Worm (Caenorhabditis elegans) whole organism, mixed stage, embryonic: ENCODE results near the gene ugt-23.
A peak's percentile ranks its signal among the peaks of the same experiment; 100 is the strongest.

Source experiments
- M03D4.4 ChIP-seq: sonication (generic microtip); optimal IDR thresholded peaks from 2 replicates; lab custom pipeline; 2017; ENCODE audit warnings: mild to moderate bottlenecking, missing genetic modification characterization, missing compliant biosample characterization
- bed-3 ChIP-seq: fragments of 200-800 bp; sonication (Bioruptor generic); optimal IDR thresholded peaks from 3 replicates; lab custom pipeline; 2018; ENCODE audit warnings: mild to moderate bottlenecking, missing genetic modification characterization, moderate library complexity, missing compliant biosample characterization
- blmp-1 ChIP-seq: fragments of 150-350 bp; optimal IDR thresholded peaks from 2 replicates; lab custom pipeline; 2014; ENCODE audit warnings: missing biosample characterization, missing genetic modification characterization
- ceh-39 ChIP-seq: fragments of 150-350 bp; optimal IDR thresholded peaks from 2 replicates; lab custom pipeline; 2014; ENCODE audit warnings: missing biosample characterization, missing genetic modification characterization
- ceh-43 ChIP-seq: fragments of 200-800 bp; sonication (Bioruptor generic); optimal IDR thresholded peaks from 2 replicates; lab custom pipeline; 2018; ENCODE audit warnings: mild to moderate bottlenecking, missing genetic modification characterization, moderate library complexity, missing compliant biosample characterization
- ceh-83 ChIP-seq: fragments of 200-800 bp; sonication (Bioruptor generic); optimal IDR thresholded peaks from 2 replicates; lab custom pipeline; 2018; ENCODE audit warnings: mild to moderate bottlenecking, missing genetic modification characterization, missing compliant biosample characterization
- ces-1 ChIP-seq: fragments of 150-350 bp; optimal IDR thresholded peaks from 2 replicates; lab custom pipeline; 2014; ENCODE audit warnings: missing biosample characterization, missing genetic modification reagents, missing genetic modification characterization
- cnd-1 ChIP-seq: fragments of 200-800 bp; sonication (Bioruptor generic); optimal IDR thresholded peaks from 2 replicates; lab custom pipeline; 2018; ENCODE audit warnings: mild to moderate bottlenecking, missing genetic modification characterization, missing compliant biosample characterization
- drap-1 ChIP-seq: fragments of 200-800 bp; sonication (Bioruptor generic); optimal IDR thresholded peaks from 3 replicates; lab custom pipeline; 2018; ENCODE audit warnings: mild to moderate bottlenecking, missing genetic modification characterization, missing compliant biosample characterization
- elt-1 ChIP-seq: sonication (generic microtip); optimal IDR thresholded peaks from 2 replicates; lab custom pipeline; 2017; ENCODE audit warnings: missing genetic modification characterization, mild to moderate bottlenecking, missing compliant biosample characterization, antibody characterized with exemption, moderate library complexity, borderline replicate concordance; ENCODE audit not compliant: insufficient read depth
- elt-3 ChIP-seq: fragments of 150-350 bp; optimal IDR thresholded peaks from 2 replicates; lab custom pipeline; 2014; ENCODE audit warnings: missing biosample characterization, missing genetic modification characterization
- flh-1 ChIP-seq: fragments of 200-800 bp; sonication (Bioruptor generic); optimal IDR thresholded peaks from 2 replicates; lab custom pipeline; 2018; ENCODE audit warnings: mild to moderate bottlenecking, missing genetic modification characterization, moderate library complexity, missing compliant biosample characterization
- ham-2 ChIP-seq: fragments of 200-800 bp; sonication (Bioruptor generic); optimal IDR thresholded peaks from 2 replicates; lab custom pipeline; 2018; ENCODE audit warnings: mild to moderate bottlenecking, missing genetic modification characterization, missing compliant biosample characterization
- hlh-1 ChIP-seq: fragments of 150-350 bp; optimal IDR thresholded peaks from 2 replicates; lab custom pipeline; 2014; ENCODE audit warnings: missing biosample characterization, missing genetic modification reagents, missing genetic modification characterization
- lin-13 ChIP-seq: fragments of 150-350 bp; optimal IDR thresholded peaks from 2 replicates; lab custom pipeline; 2014; ENCODE audit warnings: missing biosample characterization, missing genetic modification characterization
- lin-32 ChIP-seq: fragments of 200-800 bp; sonication (Bioruptor generic); optimal IDR thresholded peaks from 2 replicates; lab custom pipeline; 2018; ENCODE audit warnings: mild to moderate bottlenecking, missing genetic modification characterization, missing compliant biosample characterization
- lsy-2 ChIP-seq: fragments of 150-350 bp; optimal IDR thresholded peaks from 2 replicates; lab custom pipeline; 2014; ENCODE audit warnings: missing biosample characterization, missing genetic modification characterization
- mab-5 ChIP-seq: fragments of 150-350 bp; optimal IDR thresholded peaks from 2 replicates; lab custom pipeline; 2014; ENCODE audit warnings: missing biosample characterization, missing genetic modification characterization
- mep-1 ChIP-seq: fragments of 150-350 bp; optimal IDR thresholded peaks from 2 replicates; lab custom pipeline; 2017; ENCODE audit warnings: missing biosample characterization, missing genetic modification reagents, missing genetic modification characterization, inconsistent platforms
- mls-2 ChIP-seq: sonication (generic microtip); optimal IDR thresholded peaks from 2 replicates; lab custom pipeline; 2016; ENCODE audit warnings: mild to moderate bottlenecking, missing genetic modification characterization, moderate library complexity, missing compliant biosample characterization
- nhr-12 ChIP-seq: fragments of 150-350 bp; optimal IDR thresholded peaks from 2 replicates; lab custom pipeline; 2014; ENCODE audit warnings: missing biosample characterization, missing genetic modification characterization
- nhr-2 ChIP-seq: fragments of 150-350 bp; optimal IDR thresholded peaks from 2 replicates; lab custom pipeline; 2014; ENCODE audit warnings: missing biosample characterization, missing genetic modification characterization
- nhr-237 ChIP-seq: fragments of 150-350 bp; optimal IDR thresholded peaks from 2 replicates; lab custom pipeline; 2014; ENCODE audit warnings: missing biosample characterization, missing genetic modification characterization
- nhr-28 ChIP-seq: fragments of 150-350 bp; optimal IDR thresholded peaks from 2 replicates; lab custom pipeline; 2014; ENCODE audit warnings: missing biosample characterization, missing genetic modification characterization
- nhr-76 ChIP-seq: sonication (generic microtip); optimal IDR thresholded peaks from 2 replicates; lab custom pipeline; 2017; ENCODE audit warnings: missing biosample characterization, missing genetic modification characterization
- pha-4 ChIP-seq: fragments of 150-350 bp; optimal IDR thresholded peaks from 2 replicates; lab custom pipeline; 2018; ENCODE audit warnings: missing biosample characterization, missing genetic modification reagents, missing genetic modification characterization
- sem-2 ChIP-seq: fragments of 200-800 bp; sonication (Bioruptor generic); optimal IDR thresholded peaks from 2 replicates; lab custom pipeline; 2018; ENCODE audit warnings: mild to moderate bottlenecking, missing genetic modification characterization, missing compliant biosample characterization
- snpc-4 ChIP-seq: fragments of 150-350 bp; optimal IDR thresholded peaks from 2 replicates; lab custom pipeline; 2014; ENCODE audit warnings: missing biosample characterization, missing genetic modification characterization
- sptf-1 ChIP-seq: sonication (generic microtip); optimal IDR thresholded peaks from 2 replicates; lab custom pipeline; 2017; ENCODE audit warnings: mild to moderate bottlenecking, missing genetic modification characterization, moderate library complexity, missing compliant biosample characterization
- tbx-8 ChIP-seq: fragments of 200-800 bp; sonication (Bioruptor generic); optimal IDR thresholded peaks from 2 replicates; lab custom pipeline; 2018; ENCODE audit warnings: mild to moderate bottlenecking, missing genetic modification characterization, moderate library complexity, missing compliant biosample characterization
- unc-120 ChIP-seq: sonication (generic microtip); optimal IDR thresholded peaks from 2 replicates; lab custom pipeline; 2017; ENCODE audit warnings: missing genetic modification characterization, missing compliant biosample characterization; ENCODE audit not compliant: poor library complexity, severe bottlenecking
- unc-39 ChIP-seq: fragments of 150-350 bp; optimal IDR thresholded peaks from 2 replicates; lab custom pipeline; 2014; ENCODE audit warnings: missing biosample characterization, missing genetic modification characterization
- unc-62 ChIP-seq: fragments of 150-350 bp; optimal IDR thresholded peaks from 2 replicates; lab custom pipeline; 2014; ENCODE audit warnings: missing biosample characterization, missing genetic modification reagents, missing genetic modification characterization
- zip-8 ChIP-seq: fragments of 150-350 bp; optimal IDR thresholded peaks from 2 replicates; lab custom pipeline; 2014; ENCODE audit warnings: missing biosample characterization, missing genetic modification characterization
- ztf-11 ChIP-seq: fragments of 150-350 bp; optimal IDR thresholded peaks from 2 replicates; lab custom pipeline; 2014; ENCODE audit warnings: missing biosample characterization, missing genetic modification characterization

ugt-23 gene

ce11 chrX:9938537-9938936 is 13.6 kb upstream of the ugt-23 start, which contains the start of the genes C17G1.5 and C17G1.14:
Gene C17G1.5 (plus strand): TSS chrX:9938802.
Gene C17G1.14 (plus strand): TSS chrX:9938813.
- TF ChIP-seq hlh-1 (tag; lab: Kevin White, UChicago) (no peak), cnd-1 (no peak), sptf-1 (no peak), drap-1 (GFP tag; lab: Kevin White, UChicago) (no peak), snpc-4 (tag; lab: Kevin White, UChicago) (no peak)

DNA sequence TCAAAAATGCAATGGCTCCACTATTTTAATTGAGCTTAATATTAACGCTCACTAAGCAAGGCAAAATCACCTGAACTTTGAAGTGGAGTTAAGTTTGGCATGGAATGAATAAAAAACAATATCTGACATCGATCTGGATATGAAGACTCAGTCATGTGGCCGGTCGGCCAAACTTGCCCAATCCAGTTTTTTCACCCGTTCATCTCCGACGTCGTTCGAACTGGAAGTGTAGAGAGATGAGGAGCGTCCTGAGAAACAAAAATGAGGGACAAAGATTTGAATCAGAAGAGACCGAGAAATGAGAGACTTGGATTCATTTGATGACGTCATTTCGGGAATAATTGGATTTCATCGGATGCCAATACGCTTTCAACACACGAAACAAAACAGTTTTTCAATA is 13.1 kb upstream of the ugt-23 start:
- no peak for TF ChIP-seq ceh-43 (GFP tag; lab: Kevin White, UChicago)
- TF ChIP-seq elt-1: no peak
- TF ChIP-seq zip-8 (tag; lab: Kevin White, UChicago): peak; percentile 20
- no peak for TF ChIP-seq elt-3
- TF ChIP-seq lin-32: no peak
- no peak for TF ChIP-seq ham-2
- no peak for TF ChIP-seq flh-1 (GFP tag; lab: Kevin White, UChicago)
- no peak for TF ChIP-seq mab-5 (tag; lab: Kevin White, UChicago)

- TF ChIP-seq nhr-2 (no peak), nhr-28 (no peak), hlh-1 (tag; lab: Kevin White, UChicago) (no peak), tbx-8 (GFP tag; lab: Kevin White, UChicago) (no peak), unc-62 (GFP tag; lab: Kevin White, UChicago) (no peak), nhr-12 (no peak), drap-1 (GFP tag; lab: Kevin White, UChicago) (no peak), mab-5 (tag; lab: Kevin White, UChicago) (no peak), unc-39 (no peak)
Observed at ce11 chrX:9934009-9934323, 9.0 kb upstream of the ugt-23 start.

ce11 chrX:9933291-9934008 is 8.5 kb upstream of the ugt-23 start:
- TF ChIP-seq sptf-1 (no peak), unc-62 (GFP tag; lab: Kevin White, UChicago) (no peak), sem-2 (GFP tag; lab: Kevin White, UChicago) (no peak), nhr-76 (tag; lab: Kevin White, UChicago) (no peak), ceh-43 (GFP tag; lab: Kevin White, UChicago) (no peak), mep-1 (tag; lab: Kevin White, UChicago) (no peak), cnd-1 (peak; percentile 47), lin-13 (no peak), drap-1 (GFP tag; lab: Kevin White, UChicago) (no peak), mab-5 (tag; lab: Kevin White, UChicago) (no peak), ces-1 (GFP tag; lab: Kevin White, UChicago) (no peak), hlh-1 (tag; lab: Kevin White, UChicago) (peak; percentile 92), lsy-2 (tag; lab: Kevin White, UChicago) (no peak), zip-8 (tag; lab: Kevin White, UChicago) (peak; percentile 94), nhr-28 (no peak), nhr-12 (no peak), ceh-39 (tag; lab: Kevin White, UChicago) (no peak), elt-3 (no peak), flh-1 (GFP tag; lab: Kevin White, UChicago) (no peak)
- TF ChIP-seq, all 35 proteins: peak for 3

DNA sequence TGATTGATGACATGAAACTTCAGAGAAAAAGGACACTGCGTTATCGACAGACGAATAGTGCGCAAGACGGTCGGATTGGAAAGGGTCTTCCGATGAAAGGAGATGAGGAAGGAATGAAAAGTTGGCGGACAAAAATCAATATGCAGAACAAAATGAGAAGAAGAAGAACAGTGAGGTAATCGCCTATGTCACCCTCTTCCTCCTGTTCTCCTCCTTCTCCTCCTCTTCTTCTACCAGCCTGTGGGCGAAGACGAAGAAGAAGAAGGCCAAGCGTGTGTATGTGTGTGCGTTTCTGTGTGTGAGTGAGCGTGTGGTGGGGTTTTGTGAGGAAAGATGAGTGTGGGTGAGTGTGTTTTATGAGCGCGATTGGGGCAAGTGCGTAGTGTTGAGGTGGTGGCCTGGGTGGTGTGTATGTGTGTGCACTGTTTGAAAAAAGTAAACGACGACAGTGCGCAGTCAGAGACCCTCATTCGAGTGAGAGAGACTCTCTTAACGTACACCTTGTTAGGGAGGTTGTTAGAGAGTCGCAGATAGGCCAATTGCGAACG is 7.3 kb upstream of the ugt-23 start, which contains the start of gene tsp-21:
tsp-21 (plus strand) TSS at position 146 of the 548 bp plus-strand sequence.
- TF ChIP-seq snpc-4 (tag; lab: Kevin White, UChicago) (no peak), nhr-237 (tag; lab: Kevin White, UChicago) (peak; percentile 52), elt-1 (peak; percentile 48), blmp-1 (tag; lab: Kevin White, UChicago) (no peak), ham-2 (peak; percentile 45), nhr-2 (peak; percentile 79), ceh-39 (tag; lab: Kevin White, UChicago) (peak; percentile 67), drap-1 (GFP tag; lab: Kevin White, UChicago) (peak; percentile 52), ces-1 (GFP tag; lab: Kevin White, UChicago) (peak; percentile 44), sem-2 (GFP tag; lab: Kevin White, UChicago) (peak; percentile 23), mls-2 (tag; lab: Kevin White, UChicago) (peak; percentile 83), mep-1 (tag; lab: Kevin White, UChicago) (peak; percentile 77), ceh-83 (GFP tag; lab: Kevin White, UChicago) (no peak), bed-3 (no peak), lin-32 (no peak), unc-62 (GFP tag; lab: Kevin White, UChicago) (peak; percentile 42), lsy-2 (tag; lab: Kevin White, UChicago) (no peak), nhr-28 (no peak), unc-120 (tag; lab: Kevin White, UChicago) (peak; percentile 47), nhr-76 (tag; lab: Kevin White, UChicago) (no peak), pha-4 (tag; lab: Kevin White, UChicago) (peak; percentile 88), cnd-1 (peak; percentile 96), ztf-11 (tag; lab: Kevin White, UChicago) (peak; percentile 38), ceh-43 (GFP tag; lab: Kevin White, UChicago) (no peak), nhr-12 (peak; percentile 31), elt-3 (no peak), sptf-1 (peak; percentile 83), lin-13 (peak; percentile 76), unc-39 (peak; percentile 43), M03D4.4 (tag; lab: Kevin White, UChicago) (peak; percentile 76), flh-1 (GFP tag; lab: Kevin White, UChicago) (no peak), tbx-8 (GFP tag; lab: Kevin White, UChicago) (no peak), mab-5 (tag; lab: Kevin White, UChicago) (no peak), hlh-1 (tag; lab: Kevin White, UChicago) (peak; percentile 83), zip-8 (tag; lab: Kevin White, UChicago) (no peak)
- TF ChIP-seq, all 35 proteins: peak for 21
